Worm (Caenorhabditis elegans) whole organism, L1 larva: ENCODE results near the gene best-24.

Experiments used
- aly-2 ChIP-seq: fragments of 150-350 bp; optimal IDR thresholded peaks from 2 replicates; lab custom pipeline; 2014; ENCODE audit warnings: missing biosample characterization, missing genetic modification characterization
- ces-1 ChIP-seq: fragments of 150-350 bp; optimal IDR thresholded peaks from 2 replicates; lab custom pipeline; 2014; ENCODE audit warnings: missing biosample characterization, missing genetic modification reagents, missing genetic modification characterization
- sptf-1 ChIP-seq: fragments of 150-350 bp; optimal IDR thresholded peaks from 2 replicates; lab custom pipeline; 2014; ENCODE audit warnings: missing biosample characterization, missing genetic modification characterization

DNA sequence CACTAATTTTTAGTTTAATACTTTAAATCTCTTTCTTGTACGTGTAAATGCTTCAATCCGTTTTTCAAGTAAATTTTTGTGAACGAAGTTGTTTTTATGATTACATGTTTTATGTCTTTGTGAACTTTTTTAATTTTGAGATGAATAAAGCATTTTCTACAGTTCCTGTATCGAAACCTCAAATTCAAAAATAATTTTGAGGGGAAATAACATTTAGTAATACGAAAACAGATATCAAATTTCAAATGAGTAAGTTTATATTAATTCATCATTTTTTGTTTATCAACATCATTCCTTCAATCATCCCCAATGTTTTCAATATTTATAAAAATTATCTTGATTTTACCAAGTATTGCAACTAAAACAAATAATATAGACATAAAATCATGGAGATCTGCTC is 36.7 kb downstream of the best-24 start, which contains the start of gene C29E4.10:
- TF ChIP-seq sptf-1 (no peak), ces-1 (no peak), aly-2 (no peak)
